Fruit fly (Drosophila melanogaster) whole organism, wandering third instar larva: ENCODE results near the gene CG3662.

Experiments
- Abd-B ChIP-seq: fragments of >200 bp; optimal IDR thresholded peaks from 2 replicates; lab custom pipeline; 2017; ENCODE audit warnings: missing biosample characterization, missing genetic modification characterization
- CG32264 ChIP-seq: fragments of 200-800 bp; sonication (Bioruptor generic); optimal IDR thresholded peaks from 2 replicates; lab custom pipeline; 2016; ENCODE audit warnings: missing biosample characterization, missing genetic modification characterization
- CG9705 ChIP-seq: fragments of 200-800 bp; sonication (Bioruptor generic); optimal IDR thresholded peaks from 2 replicates; lab custom pipeline; 2018; ENCODE audit warnings: missing biosample characterization, mild to moderate bottlenecking, missing genetic modification characterization
- CrebA ChIP-seq: fragments of 200-800 bp; sonication (Bioruptor generic); optimal IDR thresholded peaks from 2 replicates; lab custom pipeline; 2016; ENCODE audit warnings: missing biosample characterization, mild to moderate bottlenecking, missing genetic modification characterization, borderline replicate concordance
- GATAd ChIP-seq: sonication (Bioruptor generic); optimal IDR thresholded peaks from 2 replicates; lab custom pipeline; 2016; ENCODE audit warnings: missing biosample characterization, missing genetic modification characterization
- HLH106 ChIP-seq: fragments of 200-800 bp; optimal IDR thresholded peaks from 3 replicates; lab custom pipeline; 2019; ENCODE audit warnings: missing biosample characterization, mild to moderate bottlenecking, missing genetic modification characterization, moderate library complexity
- Hnf4 ChIP-seq: fragments of 200-800 bp; sonication (Bioruptor generic); optimal IDR thresholded peaks from 2 replicates; lab custom pipeline; 2016; ENCODE audit warnings: missing biosample characterization, mild to moderate bottlenecking, missing genetic modification characterization
- Hr78 ChIP-seq: fragments of >200 bp; optimal IDR thresholded peaks from 2 replicates; lab custom pipeline; 2017; ENCODE audit warnings: missing biosample characterization, missing genetic modification characterization
- Hr83 ChIP-seq: fragments of 200-300 bp; sonication (Bioruptor generic); optimal IDR thresholded peaks from 2 replicates; lab custom pipeline; 2016; ENCODE audit warnings: missing biosample characterization, mild to moderate bottlenecking, missing genetic modification characterization, moderate library complexity; ENCODE audit not compliant: poor library complexity, severe bottlenecking
- Jra ChIP-seq: sonication (Bioruptor generic); optimal IDR thresholded peaks from 2 replicates; lab custom pipeline; 2016; ENCODE audit warnings: missing biosample characterization, missing genetic modification characterization
- Myc ChIP-seq: fragments of >200 bp; optimal IDR thresholded peaks from 2 replicates; lab custom pipeline; 2017
- N ChIP-seq: fragments of >200 bp; optimal IDR thresholded peaks from 2 replicates; lab custom pipeline; 2018; ENCODE audit warnings: missing biosample characterization, missing external identifiers, missing genetic modification characterization
- OdsH ChIP-seq: fragments of 200-800 bp; sonication (Bioruptor generic); optimal IDR thresholded peaks from 2 replicates; lab custom pipeline; 2016; ENCODE audit warnings: missing biosample characterization, mild to moderate bottlenecking, missing genetic modification characterization
- Rel ChIP-seq, 2 experiments: fragments of 200-800 bp; sonication (Bioruptor generic) in 1 of 2; optimal IDR thresholded peaks; 2 replicates in 1 of 2; 3 replicates in 1 of 2; lab custom pipeline; 2016 to 2019; ENCODE audit warnings: mild to moderate bottlenecking in 2 of 2, missing biosample characterization in 2 of 2, missing genetic modification characterization in 2 of 2, moderate library complexity in 1 of 2
- Sp1 ChIP-seq: fragments of 200-800 bp; sonication (Bioruptor generic); optimal IDR thresholded peaks from 3 replicates; lab custom pipeline; 2019; ENCODE audit warnings: missing biosample characterization, mild to moderate bottlenecking, missing genetic modification characterization, moderate library complexity
- br ChIP-seq: fragments of 200-800 bp; sonication (Bioruptor generic); optimal IDR thresholded peaks from 2 replicates; lab custom pipeline; 2016; ENCODE audit warnings: missing biosample characterization, missing genetic modification characterization
- brk ChIP-seq: fragments of 200-800 bp; sonication (Bioruptor generic); optimal IDR thresholded peaks from 2 replicates; lab custom pipeline; 2016; ENCODE audit warnings: missing biosample characterization, mild to moderate bottlenecking, missing genetic modification characterization
- dl ChIP-seq, 2 experiments: fragments of 175-275, 200-275 bp in 1 of 2; fragments of 200-275 bp in 1 of 2; sonication (Bioruptor generic); optimal IDR thresholded peaks; lab custom pipeline; 2018; ENCODE audit warnings: mild to moderate bottlenecking in 2 of 2, missing biosample characterization in 2 of 2, missing genetic modification characterization in 2 of 2, moderate library complexity in 2 of 2; ENCODE audit not compliant: partially characterized antibody in 2 of 2, insufficient read depth in 1 of 2
- dsf ChIP-seq: sonication (Bioruptor generic); optimal IDR thresholded peaks from 2 replicates; lab custom pipeline; 2016; ENCODE audit warnings: missing biosample characterization, missing genetic modification characterization, borderline replicate concordance
- ey ChIP-seq: fragments of 200-800 bp; sonication (Bioruptor generic); optimal IDR thresholded peaks from 2 replicates; lab custom pipeline; 2016; ENCODE audit warnings: missing biosample characterization, missing genetic modification characterization
- foxo ChIP-seq, 2 experiments: fragments of 200-800 bp; sonication (Bioruptor generic); optimal IDR thresholded peaks; 2 replicates in 1 of 2; 3 replicates in 1 of 2; lab custom pipeline; 2016 to 2017; ENCODE audit warnings: missing biosample characterization in 2 of 2, missing genetic modification characterization in 2 of 2
- fru ChIP-seq: fragments of 200-800 bp; sonication (Bioruptor generic); optimal IDR thresholded peaks from 3 replicates; lab custom pipeline; 2016; ENCODE audit warnings: missing biosample characterization, mild to moderate bottlenecking, missing genetic modification characterization
- h ChIP-seq: fragments of 200-800 bp; sonication (Bioruptor generic); optimal IDR thresholded peaks from 3 replicates; lab custom pipeline; 2016; ENCODE audit warnings: missing biosample characterization, mild to moderate bottlenecking, missing genetic modification characterization
- jim ChIP-seq: fragments of 175-275, 200-325 bp; sonication (Bioruptor generic); optimal IDR thresholded peaks from 2 replicates; lab custom pipeline; 2016; ENCODE audit warnings: missing biosample characterization, mild to moderate bottlenecking, missing genetic modification characterization
- psq ChIP-seq: fragments of 200-800 bp; sonication (Bioruptor generic); optimal IDR thresholded peaks from 3 replicates; lab custom pipeline; 2017; ENCODE audit warnings: missing biosample characterization, mild to moderate bottlenecking, missing genetic modification characterization, moderate library complexity
- rgr ChIP-seq: fragments of 200-800 bp; sonication (Bioruptor generic); optimal IDR thresholded peaks from 3 replicates; lab custom pipeline; 2016; ENCODE audit warnings: missing biosample characterization, mild to moderate bottlenecking, missing genetic modification characterization
- sv ChIP-seq: fragments of 200-800 bp; sonication (Bioruptor generic); optimal IDR thresholded peaks from 3 replicates; lab custom pipeline; 2016; ENCODE audit warnings: missing biosample characterization, missing genetic modification characterization
- tai ChIP-seq: sonication (Bioruptor generic); optimal IDR thresholded peaks from 2 replicates; lab custom pipeline; 2016; ENCODE audit warnings: missing biosample characterization, missing genetic modification characterization
- usp ChIP-seq: fragments of >200 bp; optimal IDR thresholded peaks from 2 replicates; lab custom pipeline; 2017; ENCODE audit warnings: missing biosample characterization, missing genetic modification characterization
- woc ChIP-seq: sonication (Bioruptor generic); optimal IDR thresholded peaks from 2 replicates; lab custom pipeline; 2016; ENCODE audit warnings: missing biosample characterization, mild to moderate bottlenecking, missing genetic modification characterization

Gene CG3662

dm6 chr2L:852647-853111 is 31.6 kb downstream of the CG3662 start, which contains the start of the genes CG4291 and kraken:
Gene CG4291, minus strand, starts transcription at chr2L:852730.
Gene kraken, plus strand, starts transcription at chr2L:852768.
- TF ChIP-seq woc (GFP tag; lab: Kevin White, UChicago): peak; percentile 26
- TF ChIP-seq tai (GFP tag; lab: Kevin White, UChicago): no peak
- TF ChIP-seq sv (GFP tag; lab: Kevin White, UChicago): peak; percentile 59
- peak; percentile 15 for TF ChIP-seq fru (GFP tag; lab: Kevin White, UChicago)
- TF ChIP-seq CG9705 (GFP tag; lab: Kevin White, UChicago): peak; percentile 45
- TF ChIP-seq brk (GFP tag; lab: Kevin White, UChicago): no peak
- no peak for TF ChIP-seq GATAd
- TF ChIP-seq ey (GFP tag; lab: Kevin White, UChicago): peak; percentile 36
- TF ChIP-seq foxo (GFP tag; optimal IDR thresholded peaks at IDR 0.05; lab: Kevin White, UChicago): peak in 1 of 2 experiments; percentile 61
- TF ChIP-seq jim: no peak
- TF ChIP-seq N: no peak
- TF ChIP-seq HLH106 (tag; lab: Kevin White, UChicago): peak; percentile 51
- TF ChIP-seq Sp1 (GFP tag; lab: Kevin White, UChicago): peak; percentile 49
- TF ChIP-seq Hr83 (GFP tag; lab: Kevin White, UChicago): peak; percentile 60
- no peak for TF ChIP-seq Rel (GFP tag; optimal IDR thresholded peaks at IDR 0.05; lab: Kevin White, UChicago)
- TF ChIP-seq Rel (tag; optimal IDR thresholded peaks at IDR 0.05; lab: Kevin White, UChicago): peak; percentile 43
- TF ChIP-seq br (GFP tag; lab: Kevin White, UChicago): peak; percentile 43
- peak; percentile 70 for TF ChIP-seq Hnf4
- peak; percentile 23 for TF ChIP-seq OdsH (GFP tag; lab: Kevin White, UChicago)
- peak; percentile 35 for TF ChIP-seq psq (GFP tag; lab: Kevin White, UChicago)
- TF ChIP-seq Abd-B: no peak
- TF ChIP-seq rgr (GFP tag; lab: Kevin White, UChicago): peak; percentile 66
- no peak for TF ChIP-seq Hr78 (GFP tag; lab: Kevin White, UChicago)
- peak; percentile 96 for TF ChIP-seq Myc
- peak; percentile 74 for TF ChIP-seq h (GFP tag; lab: Kevin White, UChicago)

- TF ChIP-seq dl (GFP tag; optimal IDR thresholded peaks at IDR 0.05; lab: Kevin White, UChicago; ENCODE audit: insufficient read depth in 1 of 2, partially characterized antibody in 2 of 2): no peak
- TF ChIP-seq woc (GFP tag; lab: Kevin White, UChicago): peak; percentile 19
- peak; percentile 51 for TF ChIP-seq Sp1 (GFP tag; lab: Kevin White, UChicago)
- TF ChIP-seq psq (GFP tag; lab: Kevin White, UChicago): peak; percentile 12
- peak; percentile 19 for TF ChIP-seq fru (GFP tag; lab: Kevin White, UChicago)
- peak; percentile 40 for TF ChIP-seq ey (GFP tag; lab: Kevin White, UChicago)
- TF ChIP-seq CrebA (GFP tag; lab: Kevin White, UChicago): no peak
- peak; percentile 33 for TF ChIP-seq sv (GFP tag; lab: Kevin White, UChicago)
- no peak for TF ChIP-seq br (GFP tag; lab: Kevin White, UChicago)
- peak; percentile 40 for TF ChIP-seq Hnf4
- peak; percentile 47 for TF ChIP-seq h (GFP tag; lab: Kevin White, UChicago)
- TF ChIP-seq rgr (GFP tag; lab: Kevin White, UChicago): peak; percentile 35
- TF ChIP-seq foxo (GFP tag; optimal IDR thresholded peaks at IDR 0.05; lab: Kevin White, UChicago): peak in 1 of 2 experiments; percentile 61
- TF ChIP-seq tai (GFP tag; lab: Kevin White, UChicago): no peak
- peak; percentile 47 for TF ChIP-seq HLH106 (tag; lab: Kevin White, UChicago)
- TF ChIP-seq, all 38 proteins: peak for 11
Observed at dm6 chr2L:855052-855547, 34.0 kb downstream of the CG3662 start, which contains the start of gene CG13949. Gene CG13949, plus strand, starts transcription at chr2L:855337.

dm6 chr2L:856001-856400 is 34.9 kb downstream of the CG3662 start:
- TF ChIP-seq sv (GFP tag; lab: Kevin White, UChicago) (no peak), rgr (GFP tag; lab: Kevin White, UChicago) (peak; percentile 80), br (GFP tag; lab: Kevin White, UChicago) (peak; percentile 43), psq (GFP tag; lab: Kevin White, UChicago) (peak; percentile 18), Hnf4 (peak; percentile 67), HLH106 (tag; lab: Kevin White, UChicago) (peak; percentile 15), OdsH (GFP tag; lab: Kevin White, UChicago) (peak; percentile 76), Jra (GFP tag; lab: Kevin White, UChicago) (peak; percentile 65), h (GFP tag; lab: Kevin White, UChicago) (peak; percentile 86), dsf (GFP tag; lab: Kevin White, UChicago) (no peak), Sp1 (GFP tag; lab: Kevin White, UChicago) (peak; percentile 39), CG32264 (GFP tag; lab: Kevin White, UChicago) (no peak), Hr83 (GFP tag; lab: Kevin White, UChicago) (peak; percentile 99), jim (peak; percentile 83), dl (GFP tag; optimal IDR thresholded peaks at IDR 0.05; lab: Kevin White, UChicago; ENCODE audit: insufficient read depth in 1 of 2, partially characterized antibody in 2 of 2) (no peak), ey (GFP tag; lab: Kevin White, UChicago) (peak; percentile 16), CG9705 (GFP tag; lab: Kevin White, UChicago) (peak; percentile 7), fru (GFP tag; lab: Kevin White, UChicago) (peak; percentile 51), usp (GFP tag; lab: Kevin White, UChicago) (no peak), foxo (GFP tag; optimal IDR thresholded peaks at IDR 0.05; lab: Kevin White, UChicago) (peak in 1 of 2 experiments; percentile 42)
